Worm (Caenorhabditis elegans) whole organism, late embryonic: ENCODE measurements around the gene F16B12.7.
A peak's percentile ranks its signal among the peaks of the same experiment; 100 is the strongest.

Experiments used
- C08G9.2 ChIP-seq: sonication (generic microtip); optimal IDR thresholded peaks from 2 replicates; lab custom pipeline; 2016; ENCODE audit warnings: mild to moderate bottlenecking, missing genetic modification characterization, moderate library complexity, missing compliant biosample characterization
- K02D7.2 ChIP-seq: sonication (generic microtip); optimal IDR thresholded peaks from 2 replicates; lab custom pipeline; 2017; ENCODE audit warnings: mild to moderate bottlenecking, missing genetic modification characterization, missing compliant biosample characterization
- T23F11.4 ChIP-seq: fragments of 200-800 bp; sonication (Bioruptor generic); optimal IDR thresholded peaks from 2 replicates; lab custom pipeline; 2018; ENCODE audit warnings: mild to moderate bottlenecking, missing genetic modification characterization, missing compliant biosample characterization
- Y22D7AL.16 ChIP-seq: sonication (generic microtip); optimal IDR thresholded peaks from 2 replicates; lab custom pipeline; 2016; ENCODE audit warnings: missing genetic modification characterization, missing compliant biosample characterization
- ahr-1 ChIP-seq: sonication (generic microtip); optimal IDR thresholded peaks from 2 replicates; lab custom pipeline; 2016; ENCODE audit warnings: missing genetic modification characterization, missing compliant biosample characterization
- ama-1 ChIP-seq: fragments of 150-350 bp; optimal IDR thresholded peaks from 2 replicates; lab custom pipeline; 2014
- ceh-14 ChIP-seq: sonication (generic microtip); optimal IDR thresholded peaks from 2 replicates; lab custom pipeline; 2016; ENCODE audit warnings: missing genotype, missing genetic modification characterization, missing compliant biosample characterization
- ceh-18 ChIP-seq: sonication (generic microtip); optimal IDR thresholded peaks from 2 replicates; lab custom pipeline; 2016; ENCODE audit warnings: missing genetic modification characterization, missing compliant biosample characterization
- ceh-19 ChIP-seq: fragments of 200-800 bp; sonication (Bioruptor generic); optimal IDR thresholded peaks from 2 replicates; lab custom pipeline; 2018; ENCODE audit warnings: mild to moderate bottlenecking, missing genetic modification characterization, missing compliant biosample characterization
- ceh-2 ChIP-seq: sonication (generic microtip); optimal IDR thresholded peaks from 2 replicates; lab custom pipeline; 2016; ENCODE audit warnings: missing genotype, missing genetic modification characterization, missing compliant biosample characterization
- ceh-22 ChIP-seq: sonication (generic microtip); optimal IDR thresholded peaks from 2 replicates; lab custom pipeline; 2017; ENCODE audit warnings: missing biosample characterization, missing genetic modification characterization
- ceh-24 ChIP-seq: sonication (generic microtip); optimal IDR thresholded peaks from 2 replicates; lab custom pipeline; 2016; ENCODE audit warnings: mild to moderate bottlenecking, missing genetic modification characterization, missing compliant biosample characterization
- ceh-30 ChIP-seq: fragments of 150-350 bp; optimal IDR thresholded peaks from 2 replicates; lab custom pipeline; 2014; ENCODE audit warnings: missing biosample characterization, missing genetic modification characterization
- ceh-31 ChIP-seq: sonication (generic microtip); optimal IDR thresholded peaks from 2 replicates; lab custom pipeline; 2016; ENCODE audit warnings: missing genetic modification characterization, missing compliant biosample characterization
- ceh-45 ChIP-seq: fragments of 200-800 bp; sonication (Bioruptor generic); IDR thresholded peaks from 2 replicates; pipeline ENCODE4 v1.3.6; 2022; ENCODE audit warnings: missing genetic modification reagents, missing genetic modification characterization, missing compliant biosample characterization
- ceh-48 ChIP-seq: sonication (generic microtip); optimal IDR thresholded peaks from 2 replicates; lab custom pipeline; 2016; ENCODE audit warnings: missing genetic modification characterization, inconsistent platforms, missing compliant biosample characterization
- che-1 ChIP-seq: sonication (generic microtip); optimal IDR thresholded peaks from 2 replicates; lab custom pipeline; 2016; ENCODE audit warnings: mild to moderate bottlenecking, missing genetic modification characterization, missing compliant biosample characterization
- dmd-4 ChIP-seq: sonication (generic microtip); optimal IDR thresholded peaks from 2 replicates; lab custom pipeline; 2016; ENCODE audit warnings: borderline replicate concordance, missing genetic modification characterization, missing compliant biosample characterization
- dve-1 ChIP-seq: sonication (generic microtip); optimal IDR thresholded peaks from 2 replicates; lab custom pipeline; 2017; ENCODE audit warnings: antibody characterized with exemption, mild to moderate bottlenecking, missing genetic modification characterization, missing compliant biosample characterization
- elt-2 ChIP-seq: sonication (generic microtip); optimal IDR thresholded peaks from 2 replicates; lab custom pipeline; 2016; ENCODE audit warnings: missing genetic modification reagents, missing genetic modification characterization, missing compliant biosample characterization
- ets-4 ChIP-seq: sonication (generic microtip); optimal IDR thresholded peaks from 2 replicates; lab custom pipeline; 2016; ENCODE audit warnings: missing genetic modification characterization, missing compliant biosample characterization
- eyg-1 ChIP-seq: sonication (generic microtip); optimal IDR thresholded peaks from 2 replicates; lab custom pipeline; 2016; ENCODE audit warnings: missing genotype, missing genetic modification characterization, missing compliant biosample characterization
- fax-1 ChIP-seq: sonication (generic microtip); optimal IDR thresholded peaks from 2 replicates; lab custom pipeline; 2016; ENCODE audit warnings: missing genotype, missing genetic modification characterization, missing compliant biosample characterization
- fkh-10 ChIP-seq: fragments of 150-350 bp; optimal IDR thresholded peaks from 2 replicates; lab custom pipeline; 2014; ENCODE audit warnings: missing biosample characterization, missing genetic modification reagents, missing genetic modification characterization
- fkh-6 ChIP-seq: sonication (generic microtip); optimal IDR thresholded peaks from 2 replicates; lab custom pipeline; 2016; ENCODE audit warnings: missing genetic modification characterization, missing compliant biosample characterization
- gmeb-2 ChIP-seq: sonication (generic microtip); optimal IDR thresholded peaks from 2 replicates; lab custom pipeline; 2016; ENCODE audit warnings: missing genetic modification characterization, inconsistent platforms, missing compliant biosample characterization
- hlh-15 ChIP-seq: sonication (generic microtip); optimal IDR thresholded peaks from 2 replicates; lab custom pipeline; 2016; ENCODE audit warnings: missing genetic modification characterization, missing compliant biosample characterization
- hlh-30 ChIP-seq: sonication (generic microtip); optimal IDR thresholded peaks from 2 replicates; lab custom pipeline; 2017; ENCODE audit warnings: antibody characterized with exemption, missing genetic modification characterization, missing compliant biosample characterization; ENCODE audit not compliant: insufficient read depth
- hlh-6 ChIP-seq: sonication (generic microtip); optimal IDR thresholded peaks from 2 replicates; lab custom pipeline; 2016; ENCODE audit warnings: missing genotype, missing genetic modification characterization, missing compliant biosample characterization
- hlh-8 ChIP-seq: sonication (generic microtip); optimal IDR thresholded peaks from 2 replicates; lab custom pipeline; 2016; ENCODE audit warnings: missing genotype, missing genetic modification characterization, missing compliant biosample characterization
- lim-6 ChIP-seq: sonication (generic microtip); optimal IDR thresholded peaks from 2 replicates; lab custom pipeline; 2016; ENCODE audit warnings: missing genetic modification characterization, missing compliant biosample characterization
- lin-11 ChIP-seq: fragments of 200-800 bp; sonication (Bioruptor generic); optimal IDR thresholded peaks from 2 replicates; lab custom pipeline; 2018; ENCODE audit warnings: mild to moderate bottlenecking, missing genetic modification characterization, missing compliant biosample characterization
- mec-3 ChIP-seq: sonication (generic microtip); optimal IDR thresholded peaks from 2 replicates; lab custom pipeline; 2016; ENCODE audit warnings: borderline replicate concordance, missing genetic modification characterization, missing compliant biosample characterization
- nfya-1 ChIP-seq: sonication (generic microtip); optimal IDR thresholded peaks from 2 replicates; lab custom pipeline; 2017; ENCODE audit warnings: missing genetic modification characterization, mild to moderate bottlenecking, missing compliant biosample characterization, antibody characterized with exemption, moderate library complexity
- nhr-11 ChIP-seq: fragments of 150-350 bp; optimal IDR thresholded peaks from 2 replicates; lab custom pipeline; 2014; ENCODE audit warnings: missing biosample characterization, missing genetic modification characterization
- nhr-232 ChIP-seq: sonication (generic microtip); optimal IDR thresholded peaks from 2 replicates; lab custom pipeline; 2016; ENCODE audit warnings: missing genetic modification characterization, missing compliant biosample characterization
- npax-4 ChIP-seq: sonication (generic microtip); optimal IDR thresholded peaks from 2 replicates; lab custom pipeline; 2016; ENCODE audit warnings: missing genetic modification characterization, missing compliant biosample characterization
- pat-9 ChIP-seq: fragments of 200-800 bp; sonication (Bioruptor generic); optimal IDR thresholded peaks from 2 replicates; lab custom pipeline; 2018; ENCODE audit warnings: mild to moderate bottlenecking, missing genetic modification characterization, moderate library complexity, missing compliant biosample characterization
- pha-2 ChIP-seq: sonication (generic microtip); optimal IDR thresholded peaks from 2 replicates; lab custom pipeline; 2017; ENCODE audit warnings: mild to moderate bottlenecking, missing genetic modification characterization, missing compliant biosample characterization
- pha-4 ChIP-seq: fragments of 150-350 bp; optimal IDR thresholded peaks from 2 replicates; lab custom pipeline; 2018; ENCODE audit warnings: missing biosample characterization, missing genetic modification reagents, missing genetic modification characterization
- pqm-1 ChIP-seq: sonication (generic microtip); optimal IDR thresholded peaks from 2 replicates; lab custom pipeline; 2016; ENCODE audit warnings: missing genetic modification characterization, missing compliant biosample characterization
- pros-1 ChIP-seq: fragments of 150-350 bp; optimal IDR thresholded peaks from 2 replicates; lab custom pipeline; 2014; ENCODE audit warnings: missing biosample characterization, missing genetic modification reagents, missing genetic modification characterization
- ref-2 ChIP-seq: sonication (generic microtip); optimal IDR thresholded peaks from 2 replicates; lab custom pipeline; 2016; ENCODE audit warnings: missing genetic modification characterization, missing compliant biosample characterization
- sox-2 ChIP-seq: fragments of 200-800 bp; sonication (Bioruptor generic); IDR thresholded peaks from 2 replicates; pipeline ENCODE4 v1.3.6; 2022; ENCODE audit warnings: missing genetic modification reagents, missing genetic modification characterization, missing compliant biosample characterization
- syd-9 ChIP-seq: sonication (generic microtip); optimal IDR thresholded peaks from 2 replicates; lab custom pipeline; 2016; ENCODE audit warnings: mild to moderate bottlenecking, missing genetic modification characterization, moderate library complexity, missing compliant biosample characterization
- tbx-2 ChIP-seq: sonication (generic microtip); optimal IDR thresholded peaks from 2 replicates; lab custom pipeline; 2016; ENCODE audit warnings: missing genetic modification characterization, missing compliant biosample characterization
- tbx-7 ChIP-seq: sonication (generic microtip); optimal IDR thresholded peaks from 2 replicates; lab custom pipeline; 2016; ENCODE audit warnings: missing genotype, missing genetic modification characterization, missing compliant biosample characterization
- ttx-3 ChIP-seq: sonication (generic microtip); optimal IDR thresholded peaks from 2 replicates; lab custom pipeline; 2016; ENCODE audit warnings: missing genetic modification reagents, missing genetic modification characterization, missing compliant biosample characterization
- unc-3 ChIP-seq, 2 experiments: fragments of 200-800 bp in 1 of 2; sonication (Bioruptor generic) in 1 of 2; sonication (generic microtip) in 1 of 2; conservative IDR thresholded peaks in 1 of 2; optimal IDR thresholded peaks in 1 of 2; 2 replicates each; pipeline versions ENCODE4 v1.3.6 to Lab custom; 2016 to 2022; ENCODE audit warnings: missing compliant biosample characterization in 2 of 2, missing genetic modification characterization in 2 of 2, missing genetic modification reagents in 1 of 2
- unc-55 ChIP-seq: sonication (generic microtip); optimal IDR thresholded peaks from 2 replicates; lab custom pipeline; 2017; ENCODE audit warnings: missing biosample characterization, missing genetic modification reagents, missing genetic modification characterization
- unc-86 ChIP-seq: sonication (generic microtip); optimal IDR thresholded peaks from 2 replicates; lab custom pipeline; 2016; ENCODE audit warnings: missing genetic modification characterization, missing compliant biosample characterization
- zip-5 ChIP-seq: sonication (generic microtip); optimal IDR thresholded peaks from 2 replicates; lab custom pipeline; 2016; ENCODE audit warnings: missing genetic modification characterization, missing compliant biosample characterization

F16B12.7 gene

ce11 chrX:14115480-14116161, 7.3 kb downstream of the F16B12.7 start, which contains the start of gene F28H6.7:
TSS of gene F28H6.7 (plus strand) at chrX:14116111.
- TF ChIP-seq hlh-30 (tag; lab: Kevin White, UChicago) (peak; percentile 19), nhr-11 (tag; lab: Kevin White, UChicago) (no peak), mec-3 (tag; lab: Kevin White, UChicago) (no peak), npax-4 (peak; percentile 80), ahr-1 (tag; lab: Kevin White, UChicago) (peak; percentile 74), syd-9 (tag; lab: Kevin White, UChicago) (peak; percentile 81), nfya-1 (tag; lab: Kevin White, UChicago) (peak; percentile 48), Y22D7AL.16 (tag; lab: Kevin White, UChicago) (peak; percentile 90), ceh-14 (peak; percentile 72), zip-5 (peak; percentile 59), unc-55 (GFP tag; lab: Kevin White, UChicago) (no peak), gmeb-2 (tag; lab: Kevin White, UChicago) (peak; percentile 87), pha-2 (tag; lab: Kevin White, UChicago) (peak; percentile 85), dve-1 (peak; percentile 78), unc-86 (tag; lab: Kevin White, UChicago) (peak; percentile 84), ceh-30 (tag; lab: Kevin White, UChicago) (no peak), fkh-10 (GFP tag; lab: Kevin White, UChicago) (peak; percentile 27), fkh-6 (tag; lab: Kevin White, UChicago) (peak; percentile 94), ttx-3 (tag; lab: Kevin White, UChicago) (peak; percentile 92), ceh-18 (tag; lab: Kevin White, UChicago) (peak; percentile 68), lin-11 (tag; lab: Kevin White, UChicago) (peak; percentile 91), ceh-48 (tag; lab: Kevin White, UChicago) (peak; percentile 82), pat-9 (tag; lab: Kevin White, UChicago) (peak; percentile 91), eyg-1 (tag; lab: Kevin White, UChicago) (peak; percentile 85), ref-2 (tag; lab: Kevin White, UChicago) (peak; percentile 86), hlh-6 (tag; lab: Kevin White, UChicago) (peak; percentile 94), ceh-31 (tag; lab: Kevin White, UChicago) (peak; percentile 46), ceh-19 (peak; percentile 92), pqm-1 (peak; percentile 71), tbx-2 (tag; lab: Kevin White, UChicago) (peak; percentile 85), C08G9.2 (tag; lab: Kevin White, UChicago) (peak; percentile 78), pros-1 (tag; lab: Kevin White, UChicago) (no peak), ceh-2 (tag; lab: Kevin White, UChicago) (peak; percentile 82), T23F11.4 (GFP tag; lab: Kevin White, UChicago) (peak; percentile 85), elt-2 (peak; percentile 97), pha-4 (tag; lab: Kevin White, UChicago) (no peak), fax-1 (tag; lab: Kevin White, UChicago) (peak; percentile 80), ceh-24 (tag; lab: Kevin White, UChicago) (peak; percentile 45), ceh-22 (tag; lab: Kevin White, UChicago) (no peak), che-1 (peak; percentile 93), unc-3 (GFP tag; conservative IDR thresholded peaks at IDR 0.05; lab: Robert Waterston, UW) (peak; percentile 92), unc-3 (tag; optimal IDR thresholded peaks at IDR 0.05; lab: Kevin White, UChicago) (peak; percentile 76), nhr-232 (tag; lab: Kevin White, UChicago) (peak; percentile 95), K02D7.2 (tag; lab: Kevin White, UChicago) (peak; percentile 76), hlh-15 (peak; percentile 74), ama-1 (no peak), tbx-7 (tag; lab: Kevin White, UChicago) (peak; percentile 45), ets-4 (tag; lab: Kevin White, UChicago) (peak; percentile 47), dmd-4 (peak; percentile 39), hlh-8 (tag; lab: Kevin White, UChicago) (peak; percentile 41), ceh-45 (peak; percentile 95), lim-6 (tag; lab: Kevin White, UChicago) (peak; percentile 78), sox-2 (peak; percentile 94)
